Fruit fly (Drosophila melanogaster) whole organism, embryonic: ENCODE results near the gene Trmt6.
A peak's percentile ranks its signal among the peaks of the same experiment; 100 is the strongest.

Source experiments
- Atf-2 ChIP-seq: fragments of 200-800 bp; sonication (Bioruptor generic); optimal IDR thresholded peaks from 2 replicates; lab custom pipeline; 2016; ENCODE audit warnings: missing biosample characterization, missing genetic modification characterization
- Atf3 ChIP-seq: fragments of 200-800 bp; sonication (Bioruptor generic); optimal IDR thresholded peaks from 3 replicates; lab custom pipeline; 2016; ENCODE audit warnings: missing biosample characterization, missing genetic modification characterization
- B-H1 ChIP-seq: fragments of 200-800 bp; sonication (Bioruptor generic); IDR thresholded peaks from 3 replicates; pipeline ENCODE4 v1.3.6; 2022; ENCODE audit warnings: missing biosample characterization, missing genetic modification characterization
- CG1024 ChIP-seq: fragments of 200-800 bp; sonication (Bioruptor generic); IDR thresholded peaks from 2 replicates; pipeline ENCODE4 v1.3.6; 2022; ENCODE audit warnings: missing biosample characterization, missing genetic modification characterization
- CG10462 ChIP-seq: fragments of 200-800 bp; sonication (Bioruptor generic); optimal IDR thresholded peaks from 2 replicates; lab custom pipeline; 2016; ENCODE audit warnings: missing biosample characterization, missing genetic modification characterization
- CG10959 ChIP-seq: fragments of 200-800 bp; sonication (Bioruptor generic); IDR thresholded peaks from 2 replicates; pipeline ENCODE4 v1.3.6; 2022; ENCODE audit warnings: missing biosample characterization, missing genetic modification characterization
- CG11723 ChIP-seq: fragments of 200-800 bp; sonication (Bioruptor generic); optimal IDR thresholded peaks from 2 replicates; lab custom pipeline; 2017; ENCODE audit warnings: missing biosample characterization, mild to moderate bottlenecking, missing genetic modification characterization
- CG12744 ChIP-seq: fragments of 200-800 bp; sonication (Bioruptor generic); optimal IDR thresholded peaks from 2 replicates; lab custom pipeline; 2016; ENCODE audit warnings: missing biosample characterization, missing genetic modification characterization
- CG14860 ChIP-seq: fragments of 200-800 bp; sonication (Bioruptor generic); IDR thresholded peaks from 3 replicates; pipeline ENCODE4 v1.3.6; 2022; ENCODE audit warnings: missing biosample characterization, missing genetic modification characterization; ENCODE audit not compliant: partially characterized antibody
- CG15696 ChIP-seq: fragments of 200-800 bp; sonication (Bioruptor generic); optimal IDR thresholded peaks from 2 replicates; lab custom pipeline; 2019; ENCODE audit warnings: missing biosample characterization, mild to moderate bottlenecking, missing genetic modification characterization, moderate library complexity
- CG16863 ChIP-seq: fragments of 200-800 bp; sonication (Bioruptor generic); optimal IDR thresholded peaks from 3 replicates; lab custom pipeline; 2016; ENCODE audit warnings: missing biosample characterization, missing genetic modification characterization
- CG17612 ChIP-seq: fragments of 200-800 bp; sonication (Bioruptor generic); IDR thresholded peaks from 2 replicates; pipeline ENCODE4 v1.3.6; 2022; ENCODE audit warnings: missing biosample characterization, missing genetic modification characterization
- CG31224 ChIP-seq: fragments of 200-800 bp; sonication (Bioruptor generic); IDR thresholded peaks from 2 replicates; pipeline ENCODE4 v1.3.6; 2022; ENCODE audit warnings: missing biosample characterization, missing genetic modification characterization
- CG3163 ChIP-seq: fragments of 200-800 bp; sonication (Bioruptor generic); optimal IDR thresholded peaks from 3 replicates; lab custom pipeline; 2016; ENCODE audit warnings: missing biosample characterization, missing genetic modification characterization
- CG3407 ChIP-seq: fragments of 200-800 bp; sonication (Bioruptor generic); optimal IDR thresholded peaks from 2 replicates; lab custom pipeline; 2018; ENCODE audit warnings: missing biosample characterization, mild to moderate bottlenecking, missing genetic modification characterization
- CG3726 ChIP-seq: fragments of 200-800 bp; sonication (Bioruptor generic); IDR thresholded peaks from 3 replicates; pipeline ENCODE4, ENCODE4 v1.3.6; 2022; ENCODE audit warnings: missing biosample characterization, missing genetic modification characterization
- CG4617 ChIP-seq: fragments of 200-800 bp; sonication (Bioruptor generic); optimal IDR thresholded peaks from 3 replicates; lab custom pipeline; 2016; ENCODE audit warnings: missing biosample characterization, missing genetic modification characterization, borderline replicate concordance
- CG5245 ChIP-seq: fragments of 200-800 bp; sonication (Bioruptor generic); optimal IDR thresholded peaks from 3 replicates; lab custom pipeline; 2016; ENCODE audit warnings: missing biosample characterization, missing genetic modification characterization
- CG5953 ChIP-seq: fragments of 200-800 bp; sonication (Bioruptor generic); IDR thresholded peaks from 2 replicates; pipeline ENCODE4 v1.3.6; 2022; ENCODE audit warnings: missing biosample characterization, missing genetic modification characterization
- CG7556 ChIP-seq: fragments of 200-800 bp; sonication (Bioruptor generic); optimal IDR thresholded peaks from 2 replicates; lab custom pipeline; 2017; ENCODE audit warnings: missing biosample characterization, mild to moderate bottlenecking, missing genetic modification characterization
- CG8290 ChIP-seq, 3 experiments: fragments of 200-800 bp; sonication (Bioruptor generic); optimal IDR thresholded peaks; 2 replicates each; lab custom pipeline; 2016 to 2019; ENCODE audit warnings: missing biosample characterization in 3 of 3, missing genetic modification characterization in 3 of 3, mild to moderate bottlenecking in 2 of 3, moderate library complexity in 1 of 3
- CG8388 ChIP-seq: fragments of 200-800 bp; sonication (Bioruptor generic); optimal IDR thresholded peaks from 2 replicates; lab custom pipeline; 2019; ENCODE audit warnings: missing biosample characterization, mild to moderate bottlenecking, missing genetic modification characterization, moderate library complexity
- CG8478 ChIP-seq: fragments of >200 bp; optimal IDR thresholded peaks from 2 replicates; lab custom pipeline; 2018
- CG9727 ChIP-seq: fragments of 200-800 bp; sonication (Bioruptor generic); optimal IDR thresholded peaks from 3 replicates; lab custom pipeline; 2017; ENCODE audit warnings: missing biosample characterization, mild to moderate bottlenecking, missing genetic modification characterization
- CG9876 ChIP-seq: fragments of 200-800 bp; sonication (Bioruptor generic); optimal IDR thresholded peaks from 2 replicates; lab custom pipeline; 2016; ENCODE audit warnings: missing biosample characterization, missing genetic modification characterization
- Dad ChIP-seq: fragments of 200-800 bp; sonication (Bioruptor generic); optimal IDR thresholded peaks from 3 replicates; lab custom pipeline; 2016; ENCODE audit warnings: missing biosample characterization, missing genetic modification characterization
- Elba2 ChIP-seq: fragments of 200-800 bp; sonication (Bioruptor generic); optimal IDR thresholded peaks from 3 replicates; lab custom pipeline; 2016; ENCODE audit warnings: missing biosample characterization, missing genetic modification characterization
- Gsc ChIP-seq: fragments of 200-800 bp; sonication (Bioruptor generic); IDR thresholded peaks from 2 replicates; pipeline ENCODE4 v1.3.6; 2022; ENCODE audit warnings: missing biosample characterization, missing genetic modification characterization
- HLH3B ChIP-seq: fragments of 200-800 bp; sonication (Bioruptor generic); IDR thresholded peaks from 2 replicates; pipeline ENCODE4 v1.3.6; 2022; ENCODE audit warnings: missing biosample characterization, missing genetic modification characterization
- Hr39 ChIP-seq: fragments of >200 bp; optimal IDR thresholded peaks from 2 replicates; lab custom pipeline; 2017
- Hr51 ChIP-seq, 2 experiments: fragments of 200-800 bp; sonication (Bioruptor generic); optimal IDR thresholded peaks; 2 replicates in 1 of 2; 3 replicates in 1 of 2; lab custom pipeline; 2016 to 2018; ENCODE audit warnings: missing biosample characterization in 2 of 2, missing genetic modification characterization in 2 of 2, mild to moderate bottlenecking in 1 of 2, moderate library complexity in 1 of 2
- Kr ChIP-seq: fragments of 200-800 bp; sonication (Bioruptor generic); optimal IDR thresholded peaks from 2 replicates; lab custom pipeline; 2017; ENCODE audit warnings: missing biosample characterization, mild to moderate bottlenecking, missing genetic modification characterization
- MESR4 ChIP-seq: fragments of 200-800 bp; sonication (Bioruptor generic); optimal IDR thresholded peaks from 2 replicates; lab custom pipeline; 2018; ENCODE audit warnings: missing biosample characterization, mild to moderate bottlenecking, missing genetic modification characterization, moderate library complexity
- Max ChIP-seq: fragments of 200-800 bp; sonication (Bioruptor generic); optimal IDR thresholded peaks from 2 replicates; lab custom pipeline; 2016; ENCODE audit warnings: missing biosample characterization, mild to moderate bottlenecking, missing genetic modification characterization
- NfI ChIP-seq: fragments of 200-800 bp; sonication (Bioruptor generic); optimal IDR thresholded peaks from 3 replicates; lab custom pipeline; 2018; ENCODE audit warnings: missing biosample characterization, mild to moderate bottlenecking, missing genetic modification characterization, moderate library complexity
- Oli ChIP-seq: fragments of 200-800 bp; sonication (Bioruptor generic); optimal IDR thresholded peaks from 2 replicates; lab custom pipeline; 2018; ENCODE audit warnings: missing biosample characterization, mild to moderate bottlenecking, missing genetic modification characterization, moderate library complexity
- Pdp1 ChIP-seq, 2 experiments: fragments of 200-800 bp; sonication (Bioruptor generic); optimal IDR thresholded peaks; 3 replicates each; lab custom pipeline; 2016; ENCODE audit warnings: missing biosample characterization in 2 of 2, missing genetic modification characterization in 2 of 2, mild to moderate bottlenecking in 1 of 2, moderate library complexity in 1 of 2
- Spps ChIP-seq: fragments of 200-800 bp; sonication (Bioruptor generic); optimal IDR thresholded peaks from 2 replicates; lab custom pipeline; 2018; ENCODE audit warnings: missing biosample characterization, mild to moderate bottlenecking, missing genetic modification characterization
- crc ChIP-seq: fragments of 200-800 bp; sonication (Bioruptor generic); optimal IDR thresholded peaks from 2 replicates; lab custom pipeline; 2016; ENCODE audit warnings: missing biosample characterization, missing genetic modification characterization
- ftz-f1 ChIP-seq: fragments of 200-800 bp; sonication (Bioruptor generic); optimal IDR thresholded peaks from 2 replicates; lab custom pipeline; 2016; ENCODE audit warnings: missing biosample characterization, missing genetic modification characterization
- kni ChIP-seq: fragments of 200-800 bp; sonication (Bioruptor generic); optimal IDR thresholded peaks from 3 replicates; lab custom pipeline; 2017; ENCODE audit warnings: mild to moderate bottlenecking, missing biosample characterization, missing genetic modification reagents, missing genetic modification characterization
- pb ChIP-seq: fragments of 200-800 bp; sonication (Bioruptor generic); optimal IDR thresholded peaks from 3 replicates; lab custom pipeline; 2016; ENCODE audit warnings: missing biosample characterization, missing genetic modification characterization
- seq ChIP-seq: fragments of 200-800 bp; sonication (Bioruptor generic); IDR thresholded peaks from 2 replicates; pipeline ENCODE4 v1.3.6; 2022; ENCODE audit warnings: missing biosample characterization, missing genetic modification characterization
- tap ChIP-seq: fragments of 200-800 bp; optimal IDR thresholded peaks from 3 replicates; lab custom pipeline; 2019; ENCODE audit warnings: missing biosample characterization, mild to moderate bottlenecking, missing genetic modification characterization, moderate library complexity
- tgo ChIP-seq: fragments of 200-800 bp; sonication (Bioruptor generic); IDR thresholded peaks from 3 replicates; pipeline ENCODE4 v1.3.6; 2022; ENCODE audit warnings: missing biosample characterization, missing genetic modification characterization
- trh ChIP-seq: fragments of 200-800 bp; sonication (Bioruptor generic); optimal IDR thresholded peaks from 2 replicates; lab custom pipeline; 2016; ENCODE audit warnings: missing biosample characterization, missing genetic modification characterization
- unpg ChIP-seq: fragments of 200-800 bp; sonication (Bioruptor generic); optimal IDR thresholded peaks from 3 replicates; lab custom pipeline; 2018; ENCODE audit warnings: missing biosample characterization, mild to moderate bottlenecking, missing genetic modification characterization, moderate library complexity
- wek ChIP-seq: fragments of 200-800 bp; sonication (Bioruptor generic); optimal IDR thresholded peaks from 3 replicates; lab custom pipeline; 2018; ENCODE audit warnings: missing biosample characterization, mild to moderate bottlenecking, missing genetic modification characterization, moderate library complexity
- z ChIP-seq: fragments of 200-800 bp; sonication (Bioruptor generic); IDR thresholded peaks from 3 replicates; pipeline ENCODE4 v1.3.6; 2022; ENCODE audit warnings: missing biosample characterization, missing genetic modification characterization

The Trmt6 gene

dm6 chr2L:6561463-6562357 is at the start of gene Trmt6, which contains the start of gene Ent2 (continued):
- TF ChIP-seq z (GFP tag; lab: Robert Waterston, UW) = peak; percentile 73; the same call in 1 of the 3 replicates
- TF ChIP-seq kni (GFP tag; lab: Kevin White, UChicago) = peak; percentile 78
- peak; percentile 90 for TF ChIP-seq Max
- TF ChIP-seq trh = peak; percentile 86
- peak; percentile 97 for TF ChIP-seq CG3726 (GFP tag; lab: Robert Waterston, UW)
- TF ChIP-seq tap = peak; percentile 89
- TF ChIP-seq CG31224 = peak; percentile 95
- TF ChIP-seq wek (GFP tag; lab: Kevin White, UChicago) = peak; percentile 86
- TF ChIP-seq Oli = peak; percentile 95
- TF ChIP-seq Hr51 (GFP tag; optimal IDR thresholded peaks at IDR 0.05; lab: Kevin White, UChicago) = peak; percentile 94
- peak; percentile 98 for TF ChIP-seq HLH3B (GFP tag; lab: Robert Waterston, UW)
- no peak for TF ChIP-seq CG8478 (lab: Kevin White, UChicago)
- peak; percentile 83 for TF ChIP-seq CG8388 (GFP tag; lab: Kevin White, UChicago)
- peak; percentile 91 for TF ChIP-seq CG4617 (GFP tag; lab: Kevin White, UChicago)
- TF ChIP-seq Pdp1 (GFP tag; optimal IDR thresholded peaks at IDR 0.05; lab: Kevin White, UChicago) = peak; percentile 96 to 97
- peak; percentile 90 for TF ChIP-seq CG11723 (GFP tag; lab: Kevin White, UChicago)
- TF ChIP-seq Atf-2 = peak; percentile 94
- peak; percentile 94 for TF ChIP-seq CG10959 (GFP tag; lab: Robert Waterston, UW)
- peak; percentile 96 for TF ChIP-seq unpg
- peak; percentile 85 for TF ChIP-seq CG3163 (GFP tag; lab: Kevin White, UChicago)
- peak; percentile 83 for TF ChIP-seq CG15696
- TF ChIP-seq CG14860 (GFP tag; lab: Robert Waterston, UW) = no peak
- TF ChIP-seq crc (GFP tag; lab: Kevin White, UChicago) = peak; percentile 92
- peak; percentile 95 for TF ChIP-seq NfI (GFP tag; lab: Kevin White, UChicago)
- no peak for TF ChIP-seq Kr (GFP tag; lab: Kevin White, UChicago)
- TF ChIP-seq CG12744 (GFP tag; lab: Kevin White, UChicago) = peak; percentile 91
- no peak for TF ChIP-seq Hr39 (lab: Kevin White, UChicago)
- TF ChIP-seq CG17612 = peak; percentile 94
- TF ChIP-seq Elba2 (GFP tag; lab: Kevin White, UChicago) = peak; percentile 76
- peak; percentile 47 for TF ChIP-seq MESR4 (GFP tag; lab: Kevin White, UChicago)
- peak; percentile 94 for TF ChIP-seq CG5953 (GFP tag; lab: Robert Waterston, UW)
- peak; percentile 92 for TF ChIP-seq Dad (GFP tag; lab: Kevin White, UChicago)
- peak; percentile 96 for TF ChIP-seq CG5245 (GFP tag; lab: Kevin White, UChicago)
- peak; percentile 87 for TF ChIP-seq CG10462 (GFP tag; lab: Kevin White, UChicago)
- peak; percentile 94 for TF ChIP-seq CG16863 (GFP tag; lab: Kevin White, UChicago)
- TF ChIP-seq pb (GFP tag; lab: Kevin White, UChicago) = peak; percentile 92
- peak; percentile 97 for TF ChIP-seq tgo (GFP tag; lab: Robert Waterston, UW)
- TF ChIP-seq Spps (tag; lab: Kevin White, UChicago) = peak; percentile 58
- peak; percentile 94 for TF ChIP-seq seq (GFP tag; lab: Robert Waterston, UW)
- peak; percentile 92 for TF ChIP-seq CG1024
- peak; percentile 95 for TF ChIP-seq CG9876
- TF ChIP-seq CG7556 (GFP tag; lab: Kevin White, UChicago) = peak; percentile 90
- TF ChIP-seq CG8290 (GFP tag; optimal IDR thresholded peaks at IDR 0.05; lab: Kevin White, UChicago) = peak; percentile 88
- peak; percentile 58 to 99 for TF ChIP-seq CG8290 (tag; optimal IDR thresholded peaks at IDR 0.05; lab: Kevin White, UChicago)
- TF ChIP-seq CG9727 (GFP tag; lab: Kevin White, UChicago) = peak; percentile 96
- peak; percentile 66 for TF ChIP-seq CG3407
- TF ChIP-seq B-H1 = peak; percentile 97
- TF ChIP-seq Gsc (GFP tag; lab: Robert Waterston, UW) = peak; percentile 95
- peak; percentile 93 for TF ChIP-seq Atf3 (GFP tag; lab: Kevin White, UChicago)
- TF ChIP-seq ftz-f1 = peak; percentile 62
